Fruit fly (Drosophila melanogaster): ENCODE measurements around the gene CG8952.

DNA sequence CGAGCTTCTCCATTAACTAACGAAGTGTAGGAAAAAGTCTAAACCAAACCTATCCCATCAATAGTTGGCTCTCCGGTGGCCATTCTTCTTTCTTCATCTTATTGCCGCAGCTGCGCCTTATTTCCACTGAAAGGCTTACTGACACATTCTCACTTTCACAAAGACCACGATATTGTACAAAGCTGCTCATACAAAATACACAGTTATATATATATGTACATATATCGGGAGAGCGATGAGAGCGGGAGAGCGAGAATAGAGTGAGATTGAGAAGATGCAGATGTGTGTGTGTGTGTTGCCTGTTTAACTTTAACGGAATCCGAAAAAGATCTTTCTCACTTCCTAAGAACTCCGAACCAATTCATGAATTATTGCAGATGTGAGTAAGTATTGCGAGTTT lies 47.0 kb upstream of the CG8952 start:
- TF ChIP-seq kay (GFP tag; ENCODE audit: borderline replicate concordance) = peak; percentile 93
- no peak for TF ChIP-seq Mnt (GFP tag; optimal IDR thresholded peaks at IDR 0.05)
- no peak for TF ChIP-seq CG5204 (GFP tag; optimal IDR thresholded peaks at IDR 0.05)
- TF ChIP-seq CG7101 (tag; optimal IDR thresholded peaks at IDR 0.05) = no peak
- TF ChIP-seq CG1620 (GFP tag; optimal IDR thresholded peaks at IDR 0.05) = no peak
- TF ChIP-seq cic (GFP tag; optimal IDR thresholded peaks at IDR 0.05) = no peak
- TF ChIP-seq Crg-1 (GFP tag; optimal IDR thresholded peaks at IDR 0.05) = no peak
- no peak for TF ChIP-seq CG33017 (tag; optimal IDR thresholded peaks at IDR 0.05)
- no peak for TF ChIP-seq pad (GFP tag; optimal IDR thresholded peaks at IDR 0.05)
- TF ChIP-seq cnc (optimal IDR thresholded peaks at IDR 0.05) = no peak
- TF ChIP-seq Hr96 (GFP tag; optimal IDR thresholded peaks at IDR 0.05) = no peak

Data from whole organism, adult.